Fruit fly (Drosophila melanogaster) whole organism, embryonic: ENCODE measurements around the gene Exn.

Source experiments
- ATbp ChIP-seq: fragments of 200-800 bp; sonication (Bioruptor generic); optimal IDR thresholded peaks from 2 replicates; lab custom pipeline; 2017; ENCODE audit warnings: missing biosample characterization, mild to moderate bottlenecking, missing genetic modification characterization, missing genetic modification reagents
- Ada2b ChIP-seq: fragments of 200-800 bp; sonication (Bioruptor generic); IDR thresholded peaks from 2 replicates; pipeline ENCODE4 v1.3.6; 2022; ENCODE audit warnings: missing biosample characterization, missing genetic modification characterization
- Atf6 ChIP-seq: fragments of 200-800 bp; sonication (Bioruptor generic); IDR thresholded peaks from 2 replicates; pipeline ENCODE4 v1.3.6; 2022; ENCODE audit warnings: missing biosample characterization, missing genetic modification characterization
- CG10267 ChIP-seq: fragments of 200-800 bp; sonication (Bioruptor generic); optimal IDR thresholded peaks from 2 replicates; lab custom pipeline; 2018; ENCODE audit warnings: missing biosample characterization, mild to moderate bottlenecking, missing genetic modification characterization, moderate library complexity
- CG12391 ChIP-seq: fragments of 200-800 bp; sonication (Bioruptor generic); optimal IDR thresholded peaks from 3 replicates; lab custom pipeline; 2018; ENCODE audit warnings: missing biosample characterization, mild to moderate bottlenecking, missing genetic modification characterization, moderate library complexity
- CG12659 ChIP-seq: fragments of 200-800 bp; sonication (Bioruptor generic); optimal IDR thresholded peaks from 3 replicates; lab custom pipeline; 2017; ENCODE audit warnings: mild to moderate bottlenecking, missing biosample characterization, missing genetic modification reagents, missing genetic modification characterization
- CG12942 ChIP-seq: fragments of 200-800 bp; sonication (Bioruptor generic); optimal IDR thresholded peaks from 3 replicates; lab custom pipeline; 2016; ENCODE audit warnings: missing biosample characterization, missing genetic modification characterization
- CG13775 ChIP-seq: fragments of 200-800 bp; sonication (Bioruptor generic); optimal IDR thresholded peaks from 3 replicates; lab custom pipeline; 2017; ENCODE audit warnings: missing biosample characterization, mild to moderate bottlenecking, missing genetic modification characterization
- CG14014 ChIP-seq: fragments of 200-800 bp; sonication (Bioruptor generic); IDR thresholded peaks from 2 replicates; pipeline ENCODE4 v1.3.6; 2022; ENCODE audit warnings: missing biosample characterization, missing genetic modification characterization
- CG2678 ChIP-seq: fragments of 200-800 bp; sonication (Bioruptor generic); optimal IDR thresholded peaks from 3 replicates; lab custom pipeline; 2019; ENCODE audit warnings: missing biosample characterization, mild to moderate bottlenecking, missing genetic modification characterization, moderate library complexity
- CG2889 ChIP-seq: fragments of 200-800 bp; sonication (Bioruptor generic); IDR thresholded peaks from 3 replicates; pipeline ENCODE4 v1.3.6; 2022; ENCODE audit warnings: missing biosample characterization, missing genetic modification characterization
- CG31441 ChIP-seq: fragments of 200-800 bp; sonication (Bioruptor generic); IDR thresholded peaks from 2 replicates; pipeline ENCODE4 v1.3.6; 2022; ENCODE audit warnings: missing biosample characterization, missing genetic modification characterization
- CG32532 ChIP-seq: fragments of 200-800 bp; sonication (Bioruptor generic); IDR thresholded peaks from 2 replicates; pipeline ENCODE4 v1.3.6; 2022; ENCODE audit warnings: missing biosample characterization, missing genetic modification characterization
- CG32772 ChIP-seq: fragments of 200-800 bp; sonication (Bioruptor generic); IDR thresholded peaks from 2 replicates; pipeline ENCODE4 v1.3.6; 2022; ENCODE audit warnings: missing biosample characterization, missing genetic modification characterization
- CG34224 ChIP-seq: fragments of 200-800 bp; sonication (Bioruptor generic); IDR thresholded peaks from 3 replicates; pipeline ENCODE4 v1.3.6; 2022; ENCODE audit warnings: missing biosample characterization, missing genetic modification characterization; ENCODE audit not compliant: partially characterized antibody
- CG3726 ChIP-seq: fragments of 200-800 bp; sonication (Bioruptor generic); IDR thresholded peaks from 3 replicates; pipeline ENCODE4, ENCODE4 v1.3.6; 2022; ENCODE audit warnings: missing biosample characterization, missing genetic modification characterization
- CG3847 ChIP-seq: fragments of 200-800 bp; sonication (Bioruptor generic); IDR thresholded peaks from 2 replicates; pipeline ENCODE4 v1.3.6; 2022; ENCODE audit warnings: missing biosample characterization, missing genetic modification characterization
- CG4404 ChIP-seq: fragments of 200-800 bp; sonication (Bioruptor generic); IDR thresholded peaks from 2 replicates; pipeline ENCODE4 v1.3.6; 2022; ENCODE audit warnings: missing biosample characterization, missing genetic modification characterization
- CG4617 ChIP-seq: fragments of 200-800 bp; sonication (Bioruptor generic); optimal IDR thresholded peaks from 3 replicates; lab custom pipeline; 2016; ENCODE audit warnings: missing biosample characterization, missing genetic modification characterization, borderline replicate concordance
- CG4707 ChIP-seq: fragments of 200-800 bp; sonication (Bioruptor generic); optimal IDR thresholded peaks from 2 replicates; lab custom pipeline; 2018; ENCODE audit warnings: missing biosample characterization, mild to moderate bottlenecking, missing genetic modification characterization, moderate library complexity
- CG7745 ChIP-seq: fragments of 200-800 bp; sonication (Bioruptor generic); optimal IDR thresholded peaks from 2 replicates; lab custom pipeline; 2018; ENCODE audit warnings: missing biosample characterization, mild to moderate bottlenecking, missing genetic modification characterization, moderate library complexity
- Deaf1 ChIP-seq: fragments of 200-800 bp; optimal IDR thresholded peaks from 3 replicates; lab custom pipeline; 2019; ENCODE audit warnings: missing biosample characterization, mild to moderate bottlenecking, missing genetic modification characterization, moderate library complexity
- Dip3 ChIP-seq: fragments of 200-800 bp; sonication (Bioruptor generic); optimal IDR thresholded peaks from 3 replicates; lab custom pipeline; 2016; ENCODE audit warnings: missing biosample characterization, missing genetic modification characterization
- Doc2 ChIP-seq: fragments of 200-800 bp; sonication (Bioruptor generic); IDR thresholded peaks from 2 replicates; pipeline ENCODE4 v1.3.6; 2022; ENCODE audit warnings: missing biosample characterization, missing genetic modification characterization
- Ets65A ChIP-seq: fragments of 200-800 bp; sonication (Bioruptor generic); peaks from one replicate; lab custom pipeline; 2016; ENCODE audit warnings: missing biosample characterization, missing genetic modification characterization
- Gug ChIP-seq: fragments of 200-800 bp; sonication (Bioruptor generic); IDR thresholded peaks from 4 replicates; pipeline ENCODE4 v1.3.6; 2022; ENCODE audit warnings: missing biosample characterization, missing genetic modification characterization
- HLH54F ChIP-seq: fragments of 200-800 bp; sonication (Bioruptor generic); optimal IDR thresholded peaks from 3 replicates; lab custom pipeline; 2016; ENCODE audit warnings: missing biosample characterization, missing genetic modification characterization
- Hey ChIP-seq: fragments of 200-800 bp; sonication (Bioruptor generic); optimal IDR thresholded peaks from 3 replicates; lab custom pipeline; 2018; ENCODE audit warnings: missing biosample characterization, mild to moderate bottlenecking, missing genetic modification characterization
- Hr3 ChIP-seq: fragments of 200-800 bp; sonication (Bioruptor generic); optimal IDR thresholded peaks from 3 replicates; lab custom pipeline; 2016; ENCODE audit warnings: missing biosample characterization, missing genetic modification characterization
- Mrtf ChIP-seq: fragments of 200-800 bp; sonication (Bioruptor generic); IDR thresholded peaks from 3 replicates; pipeline ENCODE4 v1.3.6; 2022; ENCODE audit warnings: missing biosample characterization, missing genetic modification characterization
- Xbp1 ChIP-seq: fragments of 200-800 bp; sonication (Bioruptor generic); optimal IDR thresholded peaks from 3 replicates; lab custom pipeline; 2016; ENCODE audit warnings: missing biosample characterization, mild to moderate bottlenecking, missing genetic modification characterization
- YL-1 ChIP-seq: fragments of 200-800 bp; sonication (Bioruptor generic); optimal IDR thresholded peaks from 3 replicates; lab custom pipeline; 2017; ENCODE audit warnings: missing biosample characterization, mild to moderate bottlenecking, missing genetic modification characterization
- amos ChIP-seq: fragments of 200-800 bp; sonication (Bioruptor generic); IDR thresholded peaks from 2 replicates; pipeline ENCODE4 v1.3.6; 2022; ENCODE audit warnings: missing biosample characterization, missing genetic modification characterization; ENCODE audit not compliant: partially characterized antibody
- ash1 ChIP-seq: fragments of 200-800 bp; sonication (Bioruptor generic); optimal IDR thresholded peaks from 2 replicates; lab custom pipeline; 2018; ENCODE audit warnings: missing biosample characterization, mild to moderate bottlenecking, missing genetic modification characterization
- bsh ChIP-seq, 2 experiments: fragments of 200-800 bp; sonication (Bioruptor generic); optimal IDR thresholded peaks; 2 replicates each; lab custom pipeline; 2017 to 2018; ENCODE audit warnings: mild to moderate bottlenecking in 2 of 2, missing biosample characterization in 2 of 2, missing genetic modification characterization in 2 of 2, moderate library complexity in 1 of 2
- exex ChIP-seq: fragments of 200-800 bp; sonication (Bioruptor generic); optimal IDR thresholded peaks from 4 replicates; lab custom pipeline; 2018; ENCODE audit warnings: missing biosample characterization, mild to moderate bottlenecking, missing genetic modification characterization, moderate library complexity
- fd64A ChIP-seq: fragments of 200-800 bp; sonication (Bioruptor generic); optimal IDR thresholded peaks from 3 replicates; lab custom pipeline; 2018; ENCODE audit warnings: missing biosample characterization, mild to moderate bottlenecking, missing genetic modification characterization
- gsb ChIP-seq: fragments of 200-800 bp; sonication (Bioruptor generic); IDR thresholded peaks from 2 replicates; pipeline ENCODE4 v1.3.6; 2022; ENCODE audit warnings: missing biosample characterization, missing genetic modification characterization
- klu ChIP-seq: fragments of 200-800 bp; sonication (Bioruptor generic); IDR thresholded peaks from 2 replicates; pipeline ENCODE4 v1.3.6; 2022; ENCODE audit warnings: missing biosample characterization, missing genetic modification characterization
- kni ChIP-seq: fragments of 200-800 bp; sonication (Bioruptor generic); optimal IDR thresholded peaks from 3 replicates; lab custom pipeline; 2017; ENCODE audit warnings: mild to moderate bottlenecking, missing biosample characterization, missing genetic modification reagents, missing genetic modification characterization
- lov ChIP-seq, 2 experiments: fragments of 200-800 bp in 1 of 2; fragments of >200 bp in 1 of 2; sonication (Bioruptor generic) in 1 of 2; IDR thresholded peaks in 1 of 2; optimal IDR thresholded peaks in 1 of 2; 2 replicates in 1 of 2; 3 replicates in 1 of 2; pipeline versions ENCODE4 v1.3.6 to Lab custom; 2017 to 2022; ENCODE audit warnings: missing biosample characterization in 1 of 2, missing genetic modification characterization in 1 of 2
- odd ChIP-seq: fragments of 200-800 bp; sonication (Bioruptor generic); optimal IDR thresholded peaks from 2 replicates; lab custom pipeline; 2017; ENCODE audit warnings: missing biosample characterization, mild to moderate bottlenecking, missing genetic modification characterization
- p53 ChIP-seq: fragments of 200-800 bp; sonication (Bioruptor generic); optimal IDR thresholded peaks from 2 replicates; lab custom pipeline; 2016; ENCODE audit warnings: missing biosample characterization, missing genetic modification characterization
- peb ChIP-seq: fragments of 200-800 bp; sonication (Bioruptor generic); IDR thresholded peaks from 2 replicates; pipeline ENCODE4 v1.3.6; 2022; ENCODE audit warnings: missing biosample characterization, missing genetic modification characterization
- pum ChIP-seq: fragments of 200-800 bp; sonication (Bioruptor generic); optimal IDR thresholded peaks from 2 replicates; lab custom pipeline; 2016; ENCODE audit warnings: missing biosample characterization, missing genetic modification characterization
- sima ChIP-seq: fragments of 200-800 bp; sonication (Bioruptor generic); optimal IDR thresholded peaks from 2 replicates; lab custom pipeline; 2016; ENCODE audit warnings: missing biosample characterization, missing genetic modification characterization
- so ChIP-seq: fragments of 200-800 bp; sonication (Bioruptor generic); IDR thresholded peaks from 3 replicates; pipeline ENCODE4 v1.3.6; 2022; ENCODE audit warnings: missing biosample characterization, missing genetic modification characterization
- stc ChIP-seq: fragments of 200-800 bp; sonication (Bioruptor generic); IDR thresholded peaks from 2 replicates; pipeline ENCODE4 v1.3.6; 2022; ENCODE audit warnings: missing biosample characterization, missing genetic modification characterization
- tll ChIP-seq, 2 experiments: fragments of 200-800 bp in 1 of 2; fragments of >200 bp in 1 of 2; sonication (Bioruptor generic) in 1 of 2; optimal IDR thresholded peaks; 2 replicates each; lab custom pipeline; 2017 to 2019; ENCODE audit warnings: missing biosample characterization in 2 of 2, missing genetic modification characterization in 2 of 2, mild to moderate bottlenecking in 1 of 2, moderate library complexity in 1 of 2
- zfh1 ChIP-seq: fragments of 200-800 bp; sonication (Bioruptor generic); IDR thresholded peaks from 3 replicates; pipeline ENCODE4 v1.3.6; 2022; ENCODE audit warnings: missing biosample characterization, missing genetic modification characterization

The Exn gene

dm6 chr3L:17004218-17004759 lies 34.5 kb downstream of the Exn start (continued):
- TF ChIP-seq CG2678 = peak; percentile 88
- peak; percentile 73 for TF ChIP-seq CG10267 (tag; lab: Kevin White, UChicago)
- TF ChIP-seq CG4617 = peak; percentile 48
- TF ChIP-seq Gug (GFP tag; lab: Robert Waterston, UW) = peak; percentile 79
- TF ChIP-seq pum (GFP tag; lab: Kevin White, UChicago) = peak; percentile 90
- TF ChIP-seq peb (GFP tag; lab: Robert Waterston, UW) = peak; percentile 72; the same call in 1 of the 2 replicates
- peak; percentile 77 for TF ChIP-seq sima (GFP tag; lab: Kevin White, UChicago)
- TF ChIP-seq kni (GFP tag; lab: Kevin White, UChicago) = no peak
- peak; percentile 87 for TF ChIP-seq CG32532 (GFP tag; lab: Robert Waterston, UW)
- peak; percentile 10 for TF ChIP-seq YL-1 (GFP tag; lab: Kevin White, UChicago)
- peak; percentile 70 for TF ChIP-seq ATbp (GFP tag; lab: Kevin White, UChicago)
- TF ChIP-seq bsh (GFP tag; optimal IDR thresholded peaks at IDR 0.05; lab: Kevin White, UChicago) = peak; percentile 77 to 79
- no peak for TF ChIP-seq CG34224 (GFP tag; lab: Robert Waterston, UW)
- TF ChIP-seq CG12391 (tag; lab: Kevin White, UChicago) = peak; percentile 87
- peak; percentile 76 for TF ChIP-seq Hr3 (GFP tag; lab: Kevin White, UChicago)
- TF ChIP-seq CG4707 (GFP tag; lab: Kevin White, UChicago) = peak; percentile 42
- TF ChIP-seq zfh1 (GFP tag; lab: Robert Waterston, UW) = peak; percentile 82
- peak; percentile 89 for TF ChIP-seq HLH54F (GFP tag; lab: Kevin White, UChicago)
- TF ChIP-seq Mrtf (GFP tag; lab: Robert Waterston, UW) = no peak; the same call in 1 of the 3 replicates
- TF ChIP-seq amos = no peak
- peak; percentile 79 for TF ChIP-seq klu (GFP tag; lab: Robert Waterston, UW)
- TF ChIP-seq ash1 (GFP tag; lab: Kevin White, UChicago) = no peak
- TF ChIP-seq CG14014 (GFP tag; lab: Robert Waterston, UW) = peak; percentile 89
- peak; percentile 78 for TF ChIP-seq CG32772 (GFP tag; lab: Robert Waterston, UW)
- TF ChIP-seq CG31441 (GFP tag; lab: Robert Waterston, UW) = peak; percentile 84
- peak; percentile 88 for TF ChIP-seq Dip3
- peak; percentile 99 for TF ChIP-seq Ets65A (GFP tag; lab: Kevin White, UChicago)
- no peak for TF ChIP-seq lov (optimal IDR thresholded peaks at IDR 0.05; lab: Kevin White, UChicago)
- no peak; the same call in 2 of the 3 replicates for TF ChIP-seq lov (GFP tag; IDR thresholded peaks at IDR 0.05; lab: Robert Waterston, UW)
- TF ChIP-seq stc = peak; percentile 87
- TF ChIP-seq Deaf1 (tag; lab: Kevin White, UChicago) = peak; percentile 64
- TF ChIP-seq Hey = no peak
- TF ChIP-seq Xbp1 = peak; percentile 84
- no peak for TF ChIP-seq tll (GFP tag; optimal IDR thresholded peaks at IDR 0.05; lab: Kevin White, UChicago)
- peak; percentile 76; the same call in 2 of the 3 replicates for TF ChIP-seq CG3726
- TF ChIP-seq p53 (GFP tag; lab: Kevin White, UChicago) = peak; percentile 83
- peak; percentile 82 for TF ChIP-seq CG2889 (GFP tag; lab: Robert Waterston, UW)
- TF ChIP-seq CG4404 (GFP tag; lab: Robert Waterston, UW) = peak; percentile 74
- peak; percentile 90 for TF ChIP-seq CG12659
- TF ChIP-seq CG13775 (GFP tag; lab: Kevin White, UChicago) = peak; percentile 80
- peak; percentile 74 for TF ChIP-seq odd (GFP tag; lab: Kevin White, UChicago)
- TF ChIP-seq Ada2b (GFP tag; lab: Robert Waterston, UW) = peak; percentile 84
- TF ChIP-seq exex = no peak
- TF ChIP-seq CG12942 = peak; percentile 74
- no peak for TF ChIP-seq CG7745 (tag; lab: Kevin White, UChicago)
- TF ChIP-seq gsb = peak; percentile 79
- peak; percentile 86 for TF ChIP-seq Atf6 (GFP tag; lab: Robert Waterston, UW)
- peak; percentile 50; the same call in 1 of the 2 replicates for TF ChIP-seq Doc2 (GFP tag; lab: Robert Waterston, UW)
- peak; percentile 93 for TF ChIP-seq so
- TF ChIP-seq fd64A (GFP tag; lab: Kevin White, UChicago) = peak; percentile 2
- peak; percentile 88 for TF ChIP-seq CG3847 (GFP tag; lab: Robert Waterston, UW)
